Fruit fly (Drosophila melanogaster) whole organism, larva: Measurements from ENCODE around the gene CG2818.

Experiments used
- noc ChIP-seq: fragments of 200-800 bp; sonication (Bioruptor generic); optimal IDR thresholded peaks from 3 replicates; lab custom pipeline; 2019; ENCODE audit warnings: missing biosample characterization, mild to moderate bottlenecking, missing genetic modification characterization, moderate library complexity

The CG2818 gene

dm6 chr2L:3712949-3713416 is at the start of gene CG2818, which contains the start of gene CG31955:
CG2818 (plus strand) TSS chr2L:3713360.
CG31955 (minus strand) TSS chr2L:3713105.
- no peak for TF ChIP-seq noc (tag; lab: Kevin White, UChicago)

DNA sequence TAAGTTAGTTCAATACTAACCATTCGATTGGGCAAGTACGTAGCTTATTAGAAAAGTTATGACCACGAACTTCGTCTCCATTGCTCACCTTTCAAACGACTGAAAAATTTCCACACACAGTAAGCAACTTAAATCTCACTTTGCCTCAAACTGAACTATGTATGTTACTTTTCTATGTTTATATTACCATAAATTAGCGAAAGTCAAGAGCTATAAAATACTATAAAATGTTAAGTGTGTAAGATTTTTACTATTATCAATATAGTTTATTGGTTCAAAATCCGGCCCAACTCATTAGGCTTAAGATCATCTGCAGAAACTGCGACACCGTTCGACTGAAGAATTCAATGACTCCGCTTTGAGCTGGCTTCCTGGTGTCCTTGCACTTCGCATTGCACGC is 44.7 kb upstream of the CG2818 start, which contains the start of gene Sfp24Ba:
Gene Sfp24Ba, minus strand, starts transcription at position 101 of the 400 bp plus-strand sequence.
- no peak for TF ChIP-seq noc (tag; lab: Kevin White, UChicago)

- TF ChIP-seq noc (tag; lab: Kevin White, UChicago), result no peak
These were observed 44.1 kb upstream of the CG2818 start, which contains the start of gene Sfp24Bd for dm6 chr2L:3669034-3669433. Sfp24Bd (minus strand) TSS chr2L:3669134.

- TF ChIP-seq noc (tag; lab: Kevin White, UChicago), result no peak
These were observed 43.5 kb upstream of the CG2818 start, which contains the start of gene Sfp24Bb for dm6 chr2L:3669675-3670074. Sfp24Bb (minus strand) TSS chr2L:3669775.

- TF ChIP-seq noc (tag; lab: Kevin White, UChicago), result no peak
These were observed 42.7 kb upstream of the CG2818 start, which contains the start of gene Sfp24Bc for dm6 chr2L:3670481-3670880. Sfp24Bc (minus strand) TSS chr2L:3670581.

dm6 chr2L:3675770-3676169 is 37.4 kb upstream of the CG2818 start:
- TF ChIP-seq noc (tag; lab: Kevin White, UChicago), result no peak

DNA sequence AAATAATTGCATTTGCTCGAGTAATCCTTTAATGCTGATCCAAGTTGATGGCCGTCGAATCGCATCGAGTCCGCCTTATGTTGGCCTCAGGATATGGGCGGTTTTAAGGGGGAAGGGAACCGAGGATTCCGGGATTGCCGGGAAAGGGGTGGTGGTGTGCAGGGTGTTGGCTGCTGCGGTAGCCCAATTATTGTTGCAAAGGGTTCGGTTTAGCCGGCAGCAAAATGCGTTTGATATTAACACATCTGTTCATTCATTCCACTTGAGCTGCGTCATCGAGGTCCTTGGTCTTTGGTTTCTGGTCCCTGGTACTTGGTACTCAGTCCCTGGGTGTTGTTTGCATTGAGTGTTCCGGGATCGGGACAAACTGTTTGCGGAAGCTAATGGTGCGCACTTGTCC is 31.8 kb upstream of the CG2818 start:
- no peak for TF ChIP-seq noc (tag; lab: Kevin White, UChicago)

- no peak for TF ChIP-seq noc (tag; lab: Kevin White, UChicago)
These were observed 30.7 kb upstream of the CG2818 start for dm6 chr2L:3682489-3682888.

dm6 chr2L:3685139-3685851 is 27.9 kb upstream of the CG2818 start:
- no peak for TF ChIP-seq noc (tag; lab: Kevin White, UChicago)

DNA sequence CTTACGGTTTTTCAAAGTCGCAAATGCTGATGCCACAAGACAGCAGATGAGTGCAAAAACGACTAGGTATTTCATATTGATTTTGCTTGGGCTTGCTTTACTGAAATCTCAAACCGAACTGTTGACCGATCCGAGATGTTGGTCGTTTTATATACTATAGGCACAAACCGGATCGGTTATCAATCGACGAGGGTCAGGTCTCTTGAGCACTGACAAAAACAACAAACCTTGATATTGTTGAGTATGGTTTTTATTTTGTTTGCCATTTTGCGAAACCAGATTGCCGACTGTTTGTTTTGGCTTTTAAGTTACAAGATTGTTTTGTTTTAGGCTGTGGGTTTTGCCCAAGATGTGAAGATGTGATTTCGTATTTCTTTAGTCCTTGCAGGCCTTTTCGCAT is 20.7 kb upstream of the CG2818 start, which contains the start of gene CG16704:
Gene CG16704, minus strand, starts transcription at position 122 of the 400 bp plus-strand sequence.
- no peak for TF ChIP-seq noc (tag; lab: Kevin White, UChicago)

dm6 chr2L:3693082-3693481 is 20.1 kb upstream of the CG2818 start, which contains the start of gene CG3513:
CG3513 (minus strand) TSS chr2L:3693182.
- no peak for TF ChIP-seq noc (tag; lab: Kevin White, UChicago)

DNA sequence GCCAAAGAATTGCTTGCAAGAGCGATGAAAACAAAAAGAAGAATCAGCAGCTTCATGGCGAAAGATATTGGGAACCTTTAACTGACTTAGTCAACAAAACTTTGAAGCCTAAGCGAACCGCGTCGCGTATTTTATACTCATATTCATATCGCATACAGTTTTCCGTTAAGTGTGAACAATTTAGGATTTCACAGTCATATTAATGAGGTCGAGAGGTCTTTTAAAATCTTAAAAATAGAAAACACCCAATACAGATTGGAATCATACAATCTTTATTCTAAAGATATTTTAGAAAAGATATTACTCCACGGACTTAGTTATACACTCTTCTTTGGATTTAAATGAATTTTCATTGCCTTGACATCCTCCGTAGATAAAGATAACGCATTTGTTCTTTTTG is 19.4 kb upstream of the CG2818 start, which contains the start of gene Acp24A4:
Gene Acp24A4, minus strand, starts transcription at position 101 of the 400 bp plus-strand sequence.
- no peak for TF ChIP-seq noc (tag; lab: Kevin White, UChicago)

DNA sequence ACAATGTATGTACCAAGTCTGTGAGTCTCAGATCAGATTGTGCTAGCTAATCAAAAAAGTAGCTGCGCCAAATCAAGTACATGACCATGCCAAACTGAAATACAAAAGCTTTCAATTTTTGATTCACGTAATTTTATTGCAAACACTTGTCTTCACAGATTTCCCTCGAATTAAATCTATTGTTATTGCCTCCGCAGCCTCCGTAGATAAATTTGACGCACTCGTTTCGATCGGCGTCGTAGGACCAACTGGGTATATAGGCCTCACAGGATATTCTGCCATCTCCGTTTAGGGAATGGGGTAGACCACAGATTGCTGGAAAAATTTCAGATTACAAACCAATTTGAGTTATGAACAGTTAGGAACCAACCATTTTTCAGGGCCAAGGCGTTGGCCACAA is 18.2 kb upstream of the CG2818 start, which contains the start of gene CG43165:
Gene CG43165, minus strand, starts transcription at position 101 of the 400 bp plus-strand sequence.
- TF ChIP-seq noc (tag; lab: Kevin White, UChicago), result no peak

- TF ChIP-seq noc (tag; lab: Kevin White, UChicago), result no peak
These were observed 17.8 kb upstream of the CG2818 start, which contains the start of gene CG16713 for dm6 chr2L:3695361-3695818. CG16713 (minus strand) TSS chr2L:3695411.

dm6 chr2L:3696438-3696837 is 16.7 kb upstream of the CG2818 start, which contains the start of gene IM33:
IM33 (minus strand) TSS chr2L:3696658.
- TF ChIP-seq noc (tag; lab: Kevin White, UChicago), result peak; percentile 13

- TF ChIP-seq noc (tag; lab: Kevin White, UChicago), result no peak
These were observed 15.4 kb upstream of the CG2818 start, which contains the start of gene CG3604 for dm6 chr2L:3697772-3698171. CG3604 (minus strand) TSS chr2L:3697872.
